Fruit fly (Drosophila melanogaster): ENCODE results near the gene drpr.

DNA sequence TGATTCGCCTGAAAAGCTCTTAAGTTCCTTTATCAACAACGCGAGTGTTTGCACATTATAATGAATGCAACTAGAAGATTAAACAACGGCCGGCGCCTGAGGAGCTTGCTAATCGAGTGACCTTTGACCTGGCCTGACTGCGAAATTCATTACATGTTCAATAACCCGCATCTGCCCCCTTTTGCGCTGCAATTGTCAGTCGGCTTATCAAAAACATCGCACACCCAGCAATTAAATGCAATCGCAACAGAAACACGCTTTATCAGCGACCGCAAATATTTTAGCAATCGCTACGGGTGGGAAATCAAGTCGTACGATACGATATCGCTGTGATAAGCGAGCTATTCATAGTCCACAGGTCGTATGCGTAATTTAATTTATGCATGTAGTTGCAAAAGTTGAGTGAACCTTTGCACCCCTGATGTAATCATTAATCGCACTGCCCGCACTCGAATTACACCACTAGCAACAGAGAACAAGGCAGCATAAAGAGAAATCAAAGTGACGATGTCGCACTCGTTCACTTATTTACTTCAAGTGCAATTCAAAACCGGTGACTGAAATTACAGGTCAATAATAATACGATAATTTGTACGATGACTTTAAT, 8.7 kb upstream of the drpr start:
- no peak for TF ChIP-seq CG8632 (GFP tag; optimal IDR thresholded peaks at IDR 0.05)
- TF ChIP-seq CG9139 (GFP tag; optimal IDR thresholded peaks at IDR 0.05), result no peak
